Worm (Caenorhabditis elegans) whole organism, L3 larva: ENCODE data around the gene lpd-9.
A peak's percentile ranks its signal among the peaks of the same experiment; 100 is the strongest.

Source experiments
- ZK546.5 ChIP-seq: sonication (generic microtip); optimal IDR thresholded peaks from 2 replicates; lab custom pipeline; 2017; ENCODE audit warnings: missing biosample characterization, missing genetic modification characterization
- aly-2 ChIP-seq: fragments of 150-350 bp; optimal IDR thresholded peaks from 2 replicates; lab custom pipeline; 2014; ENCODE audit warnings: missing biosample characterization, missing genetic modification characterization
- ama-1 ChIP-seq: fragments of 150-350 bp; optimal IDR thresholded peaks from 2 replicates; lab custom pipeline; 2018
- ceh-16 ChIP-seq: sonication (generic microtip); optimal IDR thresholded peaks from 2 replicates; lab custom pipeline; 2017; ENCODE audit warnings: missing biosample characterization, missing genetic modification characterization
- ceh-28 ChIP-seq: fragments of 150-350 bp; optimal IDR thresholded peaks from 2 replicates; lab custom pipeline; 2014; ENCODE audit warnings: missing biosample characterization, missing genetic modification reagents, missing genetic modification characterization
- ceh-82 ChIP-seq: fragments of 150-350 bp; optimal IDR thresholded peaks from 2 replicates; lab custom pipeline; 2014; ENCODE audit warnings: missing biosample characterization, missing genetic modification characterization
- daf-12 ChIP-seq: fragments of 150-350 bp; optimal IDR thresholded peaks from 2 replicates; lab custom pipeline; 2014; ENCODE audit warnings: missing biosample characterization, missing genetic modification reagents, missing genetic modification characterization
- egl-27 ChIP-seq: sonication (generic microtip); optimal IDR thresholded peaks from 4 replicates; lab custom pipeline; 2017; ENCODE audit warnings: missing biosample characterization, missing genetic modification reagents, missing genetic modification characterization
- egl-5 ChIP-seq: fragments of 150-350 bp; optimal IDR thresholded peaks from 2 replicates; lab custom pipeline; 2017; ENCODE audit warnings: missing biosample characterization, missing genetic modification reagents, missing genetic modification characterization, inconsistent platforms
- elt-1 ChIP-seq: fragments of 150-350 bp; optimal IDR thresholded peaks from 2 replicates; lab custom pipeline; 2014; ENCODE audit warnings: missing biosample characterization, missing genetic modification characterization
- elt-2 ChIP-seq: sonication (generic microtip); optimal IDR thresholded peaks from 2 replicates; lab custom pipeline; 2016; ENCODE audit warnings: missing genetic modification reagents, mild to moderate bottlenecking, missing genetic modification characterization, missing compliant biosample characterization
- elt-3 ChIP-seq, 3 experiments: fragments of 150-350 bp in 1 of 3; sonication (generic microtip) in 2 of 3; optimal IDR thresholded peaks; 2 replicates in 2 of 3; 4 replicates in 1 of 3; lab custom pipeline; 2014 to 2017; ENCODE audit warnings: missing biosample characterization in 3 of 3, missing genetic modification characterization in 3 of 3
- eor-1 ChIP-seq, 2 experiments: fragments of 150-350 bp; optimal IDR thresholded peaks; 2 replicates each; lab custom pipeline; 2014 to 2018; ENCODE audit warnings: missing biosample characterization in 2 of 2, missing genetic modification characterization in 2 of 2
- fkh-2 ChIP-seq: fragments of 150-350 bp; optimal IDR thresholded peaks from 2 replicates; lab custom pipeline; 2014; ENCODE audit warnings: missing biosample characterization, missing genetic modification reagents, missing genetic modification characterization
- fos-1 ChIP-seq: fragments of 150-350 bp; optimal IDR thresholded peaks from 2 replicates; lab custom pipeline; 2014; ENCODE audit warnings: missing biosample characterization, missing genetic modification characterization
- hmg-11 ChIP-seq: sonication (generic microtip); optimal IDR thresholded peaks from 2 replicates; lab custom pipeline; 2016; ENCODE audit warnings: missing genetic modification characterization, missing compliant biosample characterization
- lin-39 ChIP-seq: fragments of 150-350 bp; optimal IDR thresholded peaks from 2 replicates; lab custom pipeline; 2018; ENCODE audit warnings: missing biosample characterization, missing genetic modification reagents, missing genetic modification characterization
- lsy-12 ChIP-seq: sonication (generic microtip); optimal IDR thresholded peaks from 2 replicates; lab custom pipeline; 2016; ENCODE audit warnings: mild to moderate bottlenecking, missing genetic modification characterization, missing compliant biosample characterization
- mml-1 ChIP-seq: fragments of 150-350 bp; sonication (generic microtip); optimal IDR thresholded peaks from 3 replicates; lab custom pipeline; 2014; ENCODE audit warnings: missing biosample characterization, missing genetic modification characterization
- nfya-1 ChIP-seq: sonication (generic microtip); optimal IDR thresholded peaks from 2 replicates; lab custom pipeline; 2017; ENCODE audit warnings: missing genetic modification characterization, mild to moderate bottlenecking, missing compliant biosample characterization, antibody characterized with exemption, moderate library complexity; ENCODE audit not compliant: insufficient read depth
- nhr-11 ChIP-seq: fragments of 150-350 bp; optimal IDR thresholded peaks from 2 replicates; lab custom pipeline; 2014; ENCODE audit warnings: missing biosample characterization, missing genetic modification characterization
- nhr-12 ChIP-seq: fragments of 150-350 bp; optimal IDR thresholded peaks from 2 replicates; lab custom pipeline; 2014; ENCODE audit warnings: missing biosample characterization, missing genetic modification characterization
- nhr-23 ChIP-seq: fragments of 150-350 bp; optimal IDR thresholded peaks from 2 replicates; lab custom pipeline; 2014; ENCODE audit warnings: missing biosample characterization, missing genetic modification reagents, missing genetic modification characterization
- nhr-237 ChIP-seq: fragments of 150-350 bp; optimal IDR thresholded peaks from 2 replicates; lab custom pipeline; 2014; ENCODE audit warnings: missing biosample characterization, missing genetic modification characterization
- nhr-28 ChIP-seq: fragments of 150-350 bp; optimal IDR thresholded peaks from 2 replicates; lab custom pipeline; 2014; ENCODE audit warnings: missing biosample characterization, missing genetic modification characterization
- nhr-76 ChIP-seq: fragments of 150-350 bp; sonication (generic microtip); optimal IDR thresholded peaks from 5 replicates; lab custom pipeline; 2014; ENCODE audit warnings: missing biosample characterization, missing genetic modification characterization
- pha-4 ChIP-seq: fragments of 150-350 bp; optimal IDR thresholded peaks from 2 replicates; lab custom pipeline; 2014; ENCODE audit warnings: missing biosample characterization, missing genetic modification reagents, missing genetic modification characterization
- pqm-1 ChIP-seq: fragments of 150-350 bp; optimal IDR thresholded peaks from 2 replicates; lab custom pipeline; 2017; ENCODE audit warnings: missing biosample characterization, missing genetic modification characterization, inconsistent platforms
- sea-2 ChIP-seq: fragments of 150-350 bp; sonication (generic microtip); optimal IDR thresholded peaks from 4 replicates; lab custom pipeline; 2014; ENCODE audit warnings: missing biosample characterization, missing genetic modification reagents, missing genetic modification characterization
- skn-1 ChIP-seq: fragments of 150-350 bp; optimal IDR thresholded peaks from 2 replicates; lab custom pipeline; 2014; ENCODE audit warnings: missing biosample characterization, missing genetic modification characterization
- snpc-4 ChIP-seq: fragments of 150-350 bp; optimal IDR thresholded peaks from 2 replicates; lab custom pipeline; 2014; ENCODE audit warnings: missing biosample characterization, missing genetic modification characterization
- unc-62 ChIP-seq: fragments of 150-350 bp; sonication (generic microtip); optimal IDR thresholded peaks from 4 replicates; lab custom pipeline; 2014; ENCODE audit warnings: missing biosample characterization, missing genetic modification reagents, missing genetic modification characterization
- ztf-4 ChIP-seq: fragments of 150-350 bp; optimal IDR thresholded peaks from 2 replicates; lab custom pipeline; 2014; ENCODE audit warnings: missing biosample characterization, missing genetic modification characterization

Gene lpd-9

ce11 chrV:10574197-10574596 lies 4.9 kb upstream of the lpd-9 start:
- no peak for TF ChIP-seq mml-1
- no peak for TF ChIP-seq fkh-2
- TF ChIP-seq lin-39 (tag; lab: Kevin White, UChicago) = no peak
- no peak for TF ChIP-seq ceh-16 (tag; lab: Kevin White, UChicago)
- TF ChIP-seq nhr-76 (tag; lab: Kevin White, UChicago) = no peak
- no peak for TF ChIP-seq ztf-4 (tag; lab: Kevin White, UChicago)
- no peak for TF ChIP-seq elt-3 (tag; optimal IDR thresholded peaks at IDR 0.05; lab: Kevin White, UChicago)
- TF ChIP-seq nfya-1 (tag; lab: Kevin White, UChicago) = no peak
- no peak for TF ChIP-seq nhr-11 (tag; lab: Kevin White, UChicago)
- TF ChIP-seq fos-1 (tag; lab: Kevin White, UChicago) = no peak
- TF ChIP-seq aly-2 = no peak
- TF ChIP-seq ama-1 (lab: Kevin White, UChicago) = no peak
- TF ChIP-seq daf-12 = no peak
- no peak for TF ChIP-seq nhr-28 (tag; lab: Kevin White, UChicago)
- TF ChIP-seq pha-4 = no peak

- TF ChIP-seq daf-12 (no peak), nhr-23 (tag; lab: Kevin White, UChicago) (no peak), nhr-28 (tag; lab: Kevin White, UChicago) (no peak), ceh-28 (tag; lab: Kevin White, UChicago) (no peak), hmg-11 (no peak), elt-3 (tag; optimal IDR thresholded peaks at IDR 0.05; lab: Kevin White, UChicago) (no peak), unc-62 (GFP tag; lab: Kevin White, UChicago) (no peak), egl-5 (no peak)
Observed at ce11 chrV:10576319-10576718, 2.8 kb upstream of the lpd-9 start, which contains the start of gene vps-54. vps-54 (minus strand) TSS chrV:10576419.

- TF ChIP-seq snpc-4 (tag; lab: Kevin White, UChicago) (no peak), nhr-76 (tag; lab: Kevin White, UChicago) (no peak), nhr-237 (no peak), nhr-23 (tag; lab: Kevin White, UChicago) (no peak), sea-2 (GFP tag; lab: Kevin White, UChicago) (no peak), lin-39 (tag; lab: Kevin White, UChicago) (no peak), ama-1 (lab: Kevin White, UChicago) (no peak), nhr-28 (tag; lab: Kevin White, UChicago) (no peak), fkh-2 (no peak), egl-27 (tag; lab: Kevin White, UChicago) (no peak), ceh-28 (tag; lab: Kevin White, UChicago) (no peak)
- TF ChIP-seq, all 47 proteins: peak for 0
Observed at ce11 chrV:10578226-10578625, 879 bp upstream of the lpd-9 start, which contains the start of gene mics-1. mics-1 (minus strand) TSS chrV:10578326.

- TF ChIP-seq ceh-82 = no peak
- peak; percentile 19 for TF ChIP-seq pha-4
- TF ChIP-seq fkh-2 = no peak
- no peak for TF ChIP-seq elt-3 (tag; optimal IDR thresholded peaks at IDR 0.05; lab: Kevin White, UChicago)
- TF ChIP-seq nhr-12 = no peak
- peak; percentile 56 for TF ChIP-seq pqm-1
- no peak for TF ChIP-seq skn-1 (tag; lab: Kevin White, UChicago)
- no peak for TF ChIP-seq elt-1 (tag; lab: Kevin White, UChicago)
- peak; percentile 25 for TF ChIP-seq ceh-28 (tag; lab: Kevin White, UChicago)
- peak; percentile 84 for TF ChIP-seq elt-2 (tag; lab: Kevin White, UChicago)
- TF ChIP-seq eor-1 (tag; optimal IDR thresholded peaks at IDR 0.05; lab: Kevin White, UChicago) = no peak
Observed at ce11 chrV:10580638-10581037, 1.5 kb downstream of the lpd-9 start.

ce11 chrV:10581837-10582300 lies 2.8 kb downstream of the lpd-9 start, which contains the start of gene T21C9.6:
T21C9.6 (plus strand) TSS chrV:10581887.
- TF ChIP-seq pqm-1 (peak; percentile 26), lsy-12 (tag; lab: Kevin White, UChicago) (no peak), elt-2 (tag; lab: Kevin White, UChicago) (peak; percentile 52)

ce11 chrV:10588694-10589093 lies 9.6 kb downstream of the lpd-9 start, which contains the start of gene srg-32:
srg-32 (minus strand) TSS chrV:10588794.
- TF ChIP-seq lin-39 (tag; lab: Kevin White, UChicago) = no peak
- TF ChIP-seq nfya-1 (tag; lab: Kevin White, UChicago) = no peak
- TF ChIP-seq ZK546.5 = no peak
- TF ChIP-seq elt-2 (tag; lab: Kevin White, UChicago) = no peak
- TF ChIP-seq nhr-28 (tag; lab: Kevin White, UChicago) = no peak
- TF ChIP-seq ceh-82 = no peak
- no peak for TF ChIP-seq aly-2
- no peak for TF ChIP-seq nhr-12
